Fruit fly (Drosophila melanogaster) whole organism, embryonic: ENCODE data around the gene Mms19.
A peak's percentile ranks its signal among the peaks of the same experiment; 100 is the strongest.

ENCODE experiments used
- ATbp ChIP-seq: fragments of 200-800 bp; sonication (Bioruptor generic); optimal IDR thresholded peaks from 2 replicates; lab custom pipeline; 2017; ENCODE audit warnings: missing biosample characterization, mild to moderate bottlenecking, missing genetic modification characterization, missing genetic modification reagents
- Antp ChIP-seq: fragments of 200-800 bp; sonication (Bioruptor generic); optimal IDR thresholded peaks from 3 replicates; lab custom pipeline; 2016; ENCODE audit warnings: missing biosample characterization, missing genetic modification characterization
- Awh ChIP-seq: fragments of 200-800 bp; sonication (Bioruptor generic); IDR thresholded peaks from 2 replicates; pipeline ENCODE4, ENCODE4 v1.3.6; 2022; ENCODE audit warnings: missing biosample characterization, missing genetic modification characterization
- Bgb ChIP-seq: fragments of 200-800 bp; sonication (Bioruptor generic); IDR thresholded peaks from 2 replicates; pipeline ENCODE4 v1.3.6; 2022; ENCODE audit warnings: missing biosample characterization, missing genetic modification characterization; ENCODE audit not compliant: partially characterized antibody
- Blimp-1 ChIP-seq: fragments of 200-800 bp; sonication (Bioruptor generic); optimal IDR thresholded peaks from 3 replicates; lab custom pipeline; 2018; ENCODE audit warnings: missing biosample characterization, missing genetic modification characterization, mild to moderate bottlenecking, moderate library complexity, missing genetic modification reagents
- CG1024 ChIP-seq: fragments of 200-800 bp; sonication (Bioruptor generic); IDR thresholded peaks from 2 replicates; pipeline ENCODE4 v1.3.6; 2022; ENCODE audit warnings: missing biosample characterization, missing genetic modification characterization
- CG10366 ChIP-seq: fragments of 200-800 bp; sonication (Bioruptor generic); IDR thresholded peaks from 2 replicates; pipeline ENCODE4 v1.3.6; 2022; ENCODE audit warnings: missing biosample characterization, missing genetic modification characterization
- CG11093 ChIP-seq: fragments of 200-800 bp; sonication (Bioruptor generic); IDR thresholded peaks from 3 replicates; pipeline ENCODE4 v1.3.6; 2022; ENCODE audit warnings: missing biosample characterization, missing genetic modification characterization
- CG11560 ChIP-seq: fragments of 200-800 bp; sonication (Bioruptor generic); IDR thresholded peaks from 3 replicates; pipeline ENCODE4 v1.3.6; 2022; ENCODE audit warnings: missing biosample characterization, missing genetic modification characterization
- CG11696 ChIP-seq: fragments of 200-800 bp; sonication (Bioruptor generic); IDR thresholded peaks from 2 replicates; pipeline ENCODE4 v1.3.6; 2022; ENCODE audit warnings: missing biosample characterization, missing genetic modification characterization
- CG12071 ChIP-seq: fragments of 200-800 bp; sonication (Bioruptor generic); optimal IDR thresholded peaks from 3 replicates; lab custom pipeline; 2018; ENCODE audit warnings: missing biosample characterization, mild to moderate bottlenecking, missing genetic modification characterization
- CG12391 ChIP-seq: fragments of 200-800 bp; sonication (Bioruptor generic); optimal IDR thresholded peaks from 3 replicates; lab custom pipeline; 2018; ENCODE audit warnings: missing biosample characterization, mild to moderate bottlenecking, missing genetic modification characterization, moderate library complexity
- CG15479 ChIP-seq: fragments of 200-800 bp; sonication (Bioruptor generic); optimal IDR thresholded peaks from 3 replicates; lab custom pipeline; 2019; ENCODE audit warnings: missing biosample characterization, mild to moderate bottlenecking, missing genetic modification characterization, moderate library complexity
- CG17328 ChIP-seq: fragments of 200-800 bp; sonication (Bioruptor generic); IDR thresholded peaks from 2 replicates; pipeline ENCODE4 v1.3.6; 2022; ENCODE audit warnings: missing biosample characterization, missing genetic modification characterization
- CG18011 ChIP-seq: fragments of 200-800 bp; sonication (Bioruptor generic); optimal IDR thresholded peaks from 2 replicates; lab custom pipeline; 2017; ENCODE audit warnings: missing biosample characterization, missing genetic modification characterization, mild to moderate bottlenecking, moderate library complexity, missing genotype
- CG18599 ChIP-seq: fragments of 200-800 bp; sonication (Bioruptor generic); optimal IDR thresholded peaks from 3 replicates; lab custom pipeline; 2017; ENCODE audit warnings: missing biosample characterization, missing genetic modification characterization, mild to moderate bottlenecking, moderate library complexity, missing genetic modification reagents
- CG18619 ChIP-seq: fragments of 200-800 bp; sonication (Bioruptor generic); optimal IDR thresholded peaks from 3 replicates; lab custom pipeline; 2017; ENCODE audit warnings: missing biosample characterization, mild to moderate bottlenecking, missing genetic modification characterization
- CG2116 ChIP-seq: fragments of 200-800 bp; sonication (Bioruptor generic); optimal IDR thresholded peaks from 3 replicates; lab custom pipeline; 2018; ENCODE audit warnings: missing biosample characterization, mild to moderate bottlenecking, missing genetic modification characterization
- CG2202 ChIP-seq: fragments of 200-800 bp; sonication (Bioruptor generic); optimal IDR thresholded peaks from 2 replicates; lab custom pipeline; 2018; ENCODE audit warnings: missing biosample characterization, mild to moderate bottlenecking, missing genetic modification characterization
- CG30431 ChIP-seq: fragments of 200-800 bp; sonication (Bioruptor generic); optimal IDR thresholded peaks from 2 replicates; lab custom pipeline; 2017; ENCODE audit warnings: missing biosample characterization, missing genetic modification characterization
- CG31365 ChIP-seq: fragments of 200-800 bp; sonication (Bioruptor generic); optimal IDR thresholded peaks from 2 replicates; lab custom pipeline; 2018; ENCODE audit warnings: missing biosample characterization, mild to moderate bottlenecking, missing genetic modification characterization
- CG31388 ChIP-seq: fragments of 200-800 bp; sonication (Bioruptor generic); optimal IDR thresholded peaks from 2 replicates; lab custom pipeline; 2016; ENCODE audit warnings: missing biosample characterization, missing genetic modification characterization
- CG6254 ChIP-seq: fragments of 200-800 bp; sonication (Bioruptor generic); optimal IDR thresholded peaks from 3 replicates; lab custom pipeline; 2017; ENCODE audit warnings: mild to moderate bottlenecking, missing biosample characterization, missing genetic modification reagents, missing genetic modification characterization
- CG7556 ChIP-seq: fragments of 200-800 bp; sonication (Bioruptor generic); optimal IDR thresholded peaks from 2 replicates; lab custom pipeline; 2017; ENCODE audit warnings: missing biosample characterization, mild to moderate bottlenecking, missing genetic modification characterization
- CG7745 ChIP-seq: fragments of 200-800 bp; sonication (Bioruptor generic); optimal IDR thresholded peaks from 2 replicates; lab custom pipeline; 2018; ENCODE audit warnings: missing biosample characterization, mild to moderate bottlenecking, missing genetic modification characterization, moderate library complexity
- CHES-1-like ChIP-seq: fragments of 200-800 bp; sonication (Bioruptor generic); optimal IDR thresholded peaks from 2 replicates; lab custom pipeline; 2016; ENCODE audit warnings: missing biosample characterization, missing genetic modification characterization
- Dfd ChIP-seq, 2 experiments: fragments of >200 bp; optimal IDR thresholded peaks; 2 replicates each; lab custom pipeline; 2017; ENCODE audit warnings: missing biosample characterization in 2 of 2, missing genetic modification characterization in 2 of 2
- Dref ChIP-seq: fragments of 200-800 bp; sonication (Bioruptor generic); IDR thresholded peaks from 2 replicates; pipeline ENCODE4 v1.3.6; 2022; ENCODE audit warnings: missing biosample characterization, missing genetic modification characterization
- Hmx ChIP-seq: fragments of 200-800 bp; sonication (Bioruptor generic); optimal IDR thresholded peaks from 2 replicates; lab custom pipeline; 2016; ENCODE audit warnings: missing biosample characterization, missing genetic modification characterization
- MESR4 ChIP-seq: fragments of 200-800 bp; sonication (Bioruptor generic); optimal IDR thresholded peaks from 2 replicates; lab custom pipeline; 2018; ENCODE audit warnings: missing biosample characterization, mild to moderate bottlenecking, missing genetic modification characterization, moderate library complexity
- NC2α ChIP-seq: fragments of 200-800 bp; sonication (Bioruptor generic); optimal IDR thresholded peaks from 2 replicates; lab custom pipeline; 2016; ENCODE audit warnings: missing biosample characterization, missing genetic modification characterization
- Oli ChIP-seq: fragments of 200-800 bp; sonication (Bioruptor generic); optimal IDR thresholded peaks from 2 replicates; lab custom pipeline; 2018; ENCODE audit warnings: missing biosample characterization, mild to moderate bottlenecking, missing genetic modification characterization, moderate library complexity
- Poxn ChIP-seq: fragments of 200-800 bp; sonication (Bioruptor generic); IDR thresholded peaks from 2 replicates; pipeline ENCODE4 v1.3.6; 2022; ENCODE audit warnings: missing biosample characterization, missing genetic modification characterization
- Sry-δ ChIP-seq: fragments of 200-800 bp; sonication (Bioruptor generic); optimal IDR thresholded peaks from 2 replicates; lab custom pipeline; 2016; ENCODE audit warnings: missing biosample characterization, missing genetic modification characterization
- dati ChIP-seq: fragments of 200-800 bp; sonication (Bioruptor generic); IDR thresholded peaks from 2 replicates; pipeline ENCODE4 v1.3.6; 2022; ENCODE audit warnings: missing biosample characterization, missing genetic modification characterization
- dimm ChIP-seq: fragments of 200-800 bp; sonication (Bioruptor generic); IDR thresholded peaks from 2 replicates; pipeline ENCODE4 v1.3.6; 2022; ENCODE audit warnings: missing biosample characterization, missing genetic modification characterization
- disco-r ChIP-seq: fragments of 200-800 bp; sonication (Bioruptor generic); optimal IDR thresholded peaks from 2 replicates; lab custom pipeline; 2016; ENCODE audit warnings: missing biosample characterization, missing genetic modification characterization
- dm ChIP-seq: fragments of 200-800 bp; sonication (Bioruptor generic); optimal IDR thresholded peaks from 3 replicates; lab custom pipeline; 2016; ENCODE audit warnings: missing biosample characterization, missing genetic modification characterization
- gem ChIP-seq: fragments of 200-800 bp; sonication (Bioruptor generic); optimal IDR thresholded peaks from 2 replicates; lab custom pipeline; 2019; ENCODE audit warnings: missing biosample characterization, mild to moderate bottlenecking, missing genetic modification characterization, moderate library complexity
- gsb ChIP-seq: fragments of 200-800 bp; sonication (Bioruptor generic); IDR thresholded peaks from 2 replicates; pipeline ENCODE4 v1.3.6; 2022; ENCODE audit warnings: missing biosample characterization, missing genetic modification characterization
- nmo ChIP-seq: fragments of 200-800 bp; sonication (Bioruptor generic); optimal IDR thresholded peaks from 2 replicates; lab custom pipeline; 2018; ENCODE audit warnings: missing biosample characterization, mild to moderate bottlenecking, missing genetic modification characterization, moderate library complexity
- schlank ChIP-seq: fragments of 200-800 bp; sonication (Bioruptor generic); optimal IDR thresholded peaks from 2 replicates; lab custom pipeline; 2018; ENCODE audit warnings: missing biosample characterization, mild to moderate bottlenecking, missing genetic modification characterization
- scrt ChIP-seq: fragments of 200-800 bp; sonication (Bioruptor generic); optimal IDR thresholded peaks from 2 replicates; lab custom pipeline; 2018; ENCODE audit warnings: missing biosample characterization, mild to moderate bottlenecking, missing genetic modification characterization, moderate library complexity
- slbo ChIP-seq: fragments of 200-800 bp; sonication (Bioruptor generic); IDR thresholded peaks from 2 replicates; pipeline ENCODE4 v1.3.6; 2022; ENCODE audit warnings: missing biosample characterization, missing genetic modification characterization
- sqz ChIP-seq: fragments of 200-800 bp; sonication (Bioruptor generic); optimal IDR thresholded peaks from 3 replicates; lab custom pipeline; 2018; ENCODE audit warnings: missing biosample characterization, mild to moderate bottlenecking, missing genetic modification characterization
- unpg ChIP-seq: fragments of 200-800 bp; sonication (Bioruptor generic); optimal IDR thresholded peaks from 3 replicates; lab custom pipeline; 2018; ENCODE audit warnings: missing biosample characterization, mild to moderate bottlenecking, missing genetic modification characterization, moderate library complexity
- wdn ChIP-seq: fragments of 200-800 bp; sonication (Bioruptor generic); IDR thresholded peaks from 2 replicates; pipeline ENCODE4 v1.3.6; 2022; ENCODE audit warnings: missing biosample characterization, missing genetic modification characterization
- z ChIP-seq: fragments of 200-800 bp; sonication (Bioruptor generic); IDR thresholded peaks from 3 replicates; pipeline ENCODE4 v1.3.6; 2022; ENCODE audit warnings: missing biosample characterization, missing genetic modification characterization

Gene Mms19

DNA sequence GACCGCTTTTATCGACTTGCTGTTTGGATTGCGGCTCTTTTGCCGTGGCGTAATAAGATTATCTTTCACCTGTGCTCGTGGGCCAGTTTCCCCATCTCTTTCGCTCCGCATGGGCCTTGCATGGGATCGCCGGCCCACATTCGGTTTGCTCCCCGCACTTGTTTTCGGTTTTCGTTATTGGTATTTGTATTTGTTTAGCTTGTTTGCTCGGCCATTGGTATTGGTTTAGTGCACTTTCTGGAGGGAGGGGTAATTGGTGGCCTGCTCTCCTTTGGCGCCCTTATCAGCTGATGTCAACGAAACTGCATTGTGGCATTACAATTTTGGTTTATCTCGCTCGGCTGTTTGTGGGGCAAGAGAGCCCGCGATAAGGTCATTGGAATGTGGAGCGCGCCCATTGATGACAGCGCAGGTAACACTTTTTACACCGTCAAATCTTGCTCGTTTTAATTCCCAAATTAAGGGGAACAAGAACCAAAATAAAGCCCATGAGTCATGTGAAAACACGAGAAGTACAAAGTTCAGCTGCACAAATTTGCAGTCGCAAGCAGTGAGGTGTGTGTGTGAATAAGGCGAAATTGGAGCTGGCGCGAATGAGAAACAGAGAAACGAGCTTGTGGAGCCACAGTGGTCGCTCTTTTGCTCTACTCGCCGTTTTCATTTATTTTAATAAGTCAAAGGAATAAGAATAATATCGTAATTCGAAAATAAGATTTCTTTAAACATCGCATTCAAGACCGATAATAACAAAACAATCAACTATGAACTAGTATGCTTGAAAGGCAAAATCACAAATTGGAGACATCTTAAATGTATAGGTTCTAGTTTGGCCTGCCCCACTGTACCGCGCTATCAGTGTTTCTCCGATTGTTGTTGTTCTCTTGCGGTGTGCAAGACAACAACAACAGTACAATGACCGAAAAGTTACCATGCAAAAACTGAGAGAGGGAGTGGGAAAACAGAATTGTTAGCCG is 16.7 kb upstream of the Mms19 start (continued):
- peak; percentile 88 for TF ChIP-seq CG10366
- TF ChIP-seq MESR4 (GFP tag; lab: Kevin White, UChicago), result peak; percentile 73
- peak; percentile 98 for TF ChIP-seq Blimp-1
- peak; percentile 24 for TF ChIP-seq Hmx (GFP tag; lab: Kevin White, UChicago)
- peak; percentile 98 for TF ChIP-seq disco-r (GFP tag; lab: Kevin White, UChicago)
- peak; percentile 100 for TF ChIP-seq Awh (GFP tag; lab: Robert Waterston, UW)
- TF ChIP-seq CG31388 (GFP tag; lab: Kevin White, UChicago), result peak; percentile 96
- TF ChIP-seq Poxn, result no peak
- TF ChIP-seq CG6254 (GFP tag; lab: Kevin White, UChicago), result peak; percentile 97
- peak; percentile 81 for TF ChIP-seq Sry-δ (GFP tag; lab: Kevin White, UChicago)
- TF ChIP-seq CG1024, result peak; percentile 98
- TF ChIP-seq dm (GFP tag; lab: Kevin White, UChicago), result peak; percentile 96
- peak; percentile 60; the same call in 1 of the 3 replicates for TF ChIP-seq CG11560 (tag; lab: Robert Waterston, UW)
- peak; percentile 97 for TF ChIP-seq CG18619 (GFP tag; lab: Kevin White, UChicago)
- TF ChIP-seq CG11093 (GFP tag; lab: Robert Waterston, UW), result peak; percentile 93
- peak; percentile 100 for TF ChIP-seq ATbp (GFP tag; lab: Kevin White, UChicago)
- TF ChIP-seq dati, result peak; percentile 96
- peak; percentile 100 for TF ChIP-seq CG2202 (tag; lab: Kevin White, UChicago)
- TF ChIP-seq CG31365 (tag; lab: Kevin White, UChicago), result peak; percentile 92
- peak; percentile 98 for TF ChIP-seq CG30431 (GFP tag; lab: Kevin White, UChicago)
- peak; percentile 99 for TF ChIP-seq NC2α (GFP tag; lab: Kevin White, UChicago)
- peak; percentile 59 for TF ChIP-seq slbo (GFP tag; lab: Robert Waterston, UW)
- TF ChIP-seq CG18599 (GFP tag; lab: Kevin White, UChicago), result peak; percentile 96
- peak; percentile 76 for TF ChIP-seq CG18011 (GFP tag; lab: Kevin White, UChicago)
- peak; percentile 89 for TF ChIP-seq CG12391 (tag; lab: Kevin White, UChicago)
- peak; percentile 98 for TF ChIP-seq CG17328
- TF ChIP-seq z (GFP tag; lab: Robert Waterston, UW), result peak; percentile 89
- TF ChIP-seq CG2116 (GFP tag; lab: Kevin White, UChicago), result peak; percentile 94
- TF ChIP-seq Dfd (GFP tag; optimal IDR thresholded peaks at IDR 0.05; lab: Kevin White, UChicago), result no peak
- TF ChIP-seq CG7556 (GFP tag; lab: Kevin White, UChicago), result peak; percentile 93
- TF ChIP-seq CG7745 (tag; lab: Kevin White, UChicago), result peak; percentile 98
- TF ChIP-seq CG12071 (GFP tag; lab: Kevin White, UChicago), result peak; percentile 98
- peak; percentile 96 for TF ChIP-seq gem (tag; lab: Kevin White, UChicago)
- peak; percentile 97 for TF ChIP-seq sqz (GFP tag; lab: Kevin White, UChicago)
- TF ChIP-seq CG11696, result peak; percentile 87
- TF ChIP-seq CHES-1-like (GFP tag; lab: Kevin White, UChicago), result peak; percentile 98
- TF ChIP-seq wdn (GFP tag; lab: Robert Waterston, UW), result peak; percentile 71; the same call in 1 of the 2 replicates
- TF ChIP-seq unpg (GFP tag; lab: Kevin White, UChicago), result peak; percentile 93
- TF ChIP-seq scrt (GFP tag; lab: Kevin White, UChicago), result peak; percentile 85
- peak; percentile 82 for TF ChIP-seq CG15479 (GFP tag; lab: Kevin White, UChicago)
- peak; percentile 75 for TF ChIP-seq schlank (tag; lab: Kevin White, UChicago)
- peak; percentile 31; the same call in 1 of the 2 replicates for TF ChIP-seq gsb (GFP tag; lab: Robert Waterston, UW)
- peak; percentile 98 for TF ChIP-seq Antp
- no peak for TF ChIP-seq Dref (GFP tag; lab: Robert Waterston, UW)
- TF ChIP-seq dimm (GFP tag; lab: Robert Waterston, UW), result peak; percentile 89
- TF ChIP-seq Oli (tag; lab: Kevin White, UChicago), result peak; percentile 78
- no peak for TF ChIP-seq Bgb
- TF ChIP-seq nmo (GFP tag; lab: Kevin White, UChicago), result peak; percentile 68
